Worm (Caenorhabditis elegans) whole organism, late embryonic: Measurements from ENCODE around the gene droe-8.

ENCODE experiments used
- C38D4.7 ChIP-seq: fragments of 200-800 bp; sonication (Bioruptor generic); optimal IDR thresholded peaks from 2 replicates; lab custom pipeline; 2018; ENCODE audit warnings: mild to moderate bottlenecking, missing genetic modification characterization, moderate library complexity, missing compliant biosample characterization
- F13H6.1 ChIP-seq: sonication (generic microtip); optimal IDR thresholded peaks from 2 replicates; lab custom pipeline; 2016; ENCODE audit warnings: missing genetic modification characterization, missing compliant biosample characterization
- Y22D7AL.16 ChIP-seq: sonication (generic microtip); optimal IDR thresholded peaks from 2 replicates; lab custom pipeline; 2016; ENCODE audit warnings: missing genetic modification characterization, missing compliant biosample characterization
- ceh-2 ChIP-seq: sonication (generic microtip); optimal IDR thresholded peaks from 2 replicates; lab custom pipeline; 2016; ENCODE audit warnings: missing genotype, missing genetic modification characterization, missing compliant biosample characterization
- ceh-24 ChIP-seq: sonication (generic microtip); optimal IDR thresholded peaks from 2 replicates; lab custom pipeline; 2016; ENCODE audit warnings: mild to moderate bottlenecking, missing genetic modification characterization, missing compliant biosample characterization
- ceh-30 ChIP-seq: fragments of 150-350 bp; optimal IDR thresholded peaks from 2 replicates; lab custom pipeline; 2014; ENCODE audit warnings: missing biosample characterization, missing genetic modification characterization
- ceh-31 ChIP-seq: sonication (generic microtip); optimal IDR thresholded peaks from 2 replicates; lab custom pipeline; 2016; ENCODE audit warnings: missing genetic modification characterization, missing compliant biosample characterization
- ceh-34 ChIP-seq: sonication (generic microtip); optimal IDR thresholded peaks from 2 replicates; lab custom pipeline; 2016; ENCODE audit warnings: mild to moderate bottlenecking, missing genetic modification characterization, missing compliant biosample characterization
- ceh-6 ChIP-seq: fragments of 200-800 bp; sonication (Bioruptor generic); optimal IDR thresholded peaks from 2 replicates; lab custom pipeline; 2018; ENCODE audit warnings: mild to moderate bottlenecking, missing genetic modification characterization, missing compliant biosample characterization
- elt-2 ChIP-seq: sonication (generic microtip); optimal IDR thresholded peaks from 2 replicates; lab custom pipeline; 2016; ENCODE audit warnings: missing genetic modification reagents, missing genetic modification characterization, missing compliant biosample characterization
- elt-4 ChIP-seq: sonication (generic microtip); optimal IDR thresholded peaks from 2 replicates; lab custom pipeline; 2016; ENCODE audit warnings: missing genetic modification characterization, missing compliant biosample characterization
- ets-4 ChIP-seq: sonication (generic microtip); optimal IDR thresholded peaks from 2 replicates; lab custom pipeline; 2016; ENCODE audit warnings: missing genetic modification characterization, missing compliant biosample characterization
- eyg-1 ChIP-seq: sonication (generic microtip); optimal IDR thresholded peaks from 2 replicates; lab custom pipeline; 2016; ENCODE audit warnings: missing genotype, missing genetic modification characterization, missing compliant biosample characterization
- fax-1 ChIP-seq: sonication (generic microtip); optimal IDR thresholded peaks from 2 replicates; lab custom pipeline; 2016; ENCODE audit warnings: missing genotype, missing genetic modification characterization, missing compliant biosample characterization
- fkh-10 ChIP-seq: fragments of 150-350 bp; optimal IDR thresholded peaks from 2 replicates; lab custom pipeline; 2014; ENCODE audit warnings: missing biosample characterization, missing genetic modification reagents, missing genetic modification characterization
- fkh-6 ChIP-seq: sonication (generic microtip); optimal IDR thresholded peaks from 2 replicates; lab custom pipeline; 2016; ENCODE audit warnings: missing genetic modification characterization, missing compliant biosample characterization
- gmeb-2 ChIP-seq: sonication (generic microtip); optimal IDR thresholded peaks from 2 replicates; lab custom pipeline; 2016; ENCODE audit warnings: missing genetic modification characterization, inconsistent platforms, missing compliant biosample characterization
- hlh-13 ChIP-seq: fragments of 200-800 bp; sonication (Bioruptor generic); optimal IDR thresholded peaks from 2 replicates; lab custom pipeline; 2018; ENCODE audit warnings: mild to moderate bottlenecking, missing genetic modification characterization, missing compliant biosample characterization
- hlh-6 ChIP-seq: sonication (generic microtip); optimal IDR thresholded peaks from 2 replicates; lab custom pipeline; 2016; ENCODE audit warnings: missing genotype, missing genetic modification characterization, missing compliant biosample characterization
- lim-6 ChIP-seq: sonication (generic microtip); optimal IDR thresholded peaks from 2 replicates; lab custom pipeline; 2016; ENCODE audit warnings: missing genetic modification characterization, missing compliant biosample characterization
- lin-11 ChIP-seq: fragments of 200-800 bp; sonication (Bioruptor generic); optimal IDR thresholded peaks from 2 replicates; lab custom pipeline; 2018; ENCODE audit warnings: mild to moderate bottlenecking, missing genetic modification characterization, missing compliant biosample characterization
- madf-2 ChIP-seq: sonication (generic microtip); optimal IDR thresholded peaks from 2 replicates; lab custom pipeline; 2017; ENCODE audit warnings: missing genetic modification characterization, missing compliant biosample characterization
- nfya-1 ChIP-seq: sonication (generic microtip); optimal IDR thresholded peaks from 2 replicates; lab custom pipeline; 2017; ENCODE audit warnings: missing genetic modification characterization, mild to moderate bottlenecking, missing compliant biosample characterization, antibody characterized with exemption, moderate library complexity
- nhr-11 ChIP-seq: fragments of 150-350 bp; optimal IDR thresholded peaks from 2 replicates; lab custom pipeline; 2014; ENCODE audit warnings: missing biosample characterization, missing genetic modification characterization
- pag-3 ChIP-seq: sonication (generic microtip); optimal IDR thresholded peaks from 2 replicates; lab custom pipeline; 2016; ENCODE audit warnings: missing compliant biosample characterization, missing genetic modification characterization, borderline replicate concordance
- pha-2 ChIP-seq: sonication (generic microtip); optimal IDR thresholded peaks from 2 replicates; lab custom pipeline; 2017; ENCODE audit warnings: mild to moderate bottlenecking, missing genetic modification characterization, missing compliant biosample characterization
- pha-4 ChIP-seq: fragments of 150-350 bp; optimal IDR thresholded peaks from 2 replicates; lab custom pipeline; 2018; ENCODE audit warnings: missing biosample characterization, missing genetic modification reagents, missing genetic modification characterization
- ref-2 ChIP-seq: sonication (generic microtip); optimal IDR thresholded peaks from 2 replicates; lab custom pipeline; 2016; ENCODE audit warnings: missing genetic modification characterization, missing compliant biosample characterization
- rnt-1 ChIP-seq: sonication (generic microtip); optimal IDR thresholded peaks from 2 replicates; lab custom pipeline; 2016; ENCODE audit warnings: missing genetic modification characterization, missing compliant biosample characterization
- sox-2 ChIP-seq: fragments of 200-800 bp; sonication (Bioruptor generic); IDR thresholded peaks from 2 replicates; pipeline ENCODE4 v1.3.6; 2022; ENCODE audit warnings: missing genetic modification reagents, missing genetic modification characterization, missing compliant biosample characterization
- sox-4 ChIP-seq: sonication (generic microtip); optimal IDR thresholded peaks from 2 replicates; lab custom pipeline; 2017; ENCODE audit warnings: mild to moderate bottlenecking, missing genetic modification characterization, inconsistent platforms, missing compliant biosample characterization
- syd-9 ChIP-seq: sonication (generic microtip); optimal IDR thresholded peaks from 2 replicates; lab custom pipeline; 2016; ENCODE audit warnings: mild to moderate bottlenecking, missing genetic modification characterization, moderate library complexity, missing compliant biosample characterization
- tbx-2 ChIP-seq: sonication (generic microtip); optimal IDR thresholded peaks from 2 replicates; lab custom pipeline; 2016; ENCODE audit warnings: missing genetic modification characterization, missing compliant biosample characterization
- tbx-7 ChIP-seq: sonication (generic microtip); optimal IDR thresholded peaks from 2 replicates; lab custom pipeline; 2016; ENCODE audit warnings: missing genotype, missing genetic modification characterization, missing compliant biosample characterization
- unc-3 ChIP-seq, 2 experiments: fragments of 200-800 bp in 1 of 2; sonication (Bioruptor generic) in 1 of 2; sonication (generic microtip) in 1 of 2; conservative IDR thresholded peaks in 1 of 2; optimal IDR thresholded peaks in 1 of 2; 2 replicates each; pipeline versions ENCODE4 v1.3.6 to Lab custom; 2016 to 2022; ENCODE audit warnings: missing compliant biosample characterization in 2 of 2, missing genetic modification characterization in 2 of 2, missing genetic modification reagents in 1 of 2
- unc-55 ChIP-seq: sonication (generic microtip); optimal IDR thresholded peaks from 2 replicates; lab custom pipeline; 2017; ENCODE audit warnings: missing biosample characterization, missing genetic modification reagents, missing genetic modification characterization
- ztf-16 ChIP-seq: sonication (generic microtip); optimal IDR thresholded peaks from 2 replicates; lab custom pipeline; 2017; ENCODE audit warnings: missing genetic modification characterization, missing compliant biosample characterization

The droe-8 gene

DNA sequence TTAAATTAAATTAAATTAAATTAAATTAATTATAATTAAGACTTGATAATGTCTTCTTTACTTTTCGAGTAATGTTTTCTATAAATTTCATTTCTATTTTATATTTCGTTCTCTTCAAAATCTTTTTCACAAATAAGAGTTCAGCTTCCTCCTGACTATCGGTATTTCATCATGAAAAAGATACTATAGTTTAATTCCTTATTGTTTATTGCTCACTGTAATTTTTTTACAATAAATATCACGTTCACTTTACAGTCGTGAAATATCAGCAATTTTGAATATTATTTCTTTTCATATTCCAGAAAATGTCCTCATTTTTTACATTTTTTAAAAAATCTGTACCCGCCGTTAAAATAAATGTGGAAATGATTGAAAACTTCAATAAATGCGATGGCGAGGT lies 10.0 kb downstream of the droe-8 start, which contains the start of gene ZC196.3:
Gene ZC196.3, plus strand, starts transcription at position 301 of the 400 bp plus-strand sequence.
- TF ChIP-seq tbx-2 (no peak), sox-4 (no peak), nhr-11 (no peak), madf-2 (no peak), unc-3 (GFP tag; conservative IDR thresholded peaks at IDR 0.05; lab: Robert Waterston, UW) (no peak), unc-3 (tag; optimal IDR thresholded peaks at IDR 0.05; lab: Kevin White, UChicago) (no peak), C38D4.7 (GFP tag; lab: Kevin White, UChicago) (no peak), pha-2 (tag; lab: Kevin White, UChicago) (no peak), F13H6.1 (tag; lab: Kevin White, UChicago) (no peak), eyg-1 (tag; lab: Kevin White, UChicago) (no peak), nfya-1 (tag; lab: Kevin White, UChicago) (no peak), hlh-6 (tag; lab: Kevin White, UChicago) (no peak), elt-2 (tag; lab: Kevin White, UChicago) (no peak), ceh-24 (no peak), ceh-6 (GFP tag; lab: Kevin White, UChicago) (no peak), lin-11 (tag; lab: Kevin White, UChicago) (no peak)
- TF ChIP-seq, all 69 proteins: peak for 0

DNA sequence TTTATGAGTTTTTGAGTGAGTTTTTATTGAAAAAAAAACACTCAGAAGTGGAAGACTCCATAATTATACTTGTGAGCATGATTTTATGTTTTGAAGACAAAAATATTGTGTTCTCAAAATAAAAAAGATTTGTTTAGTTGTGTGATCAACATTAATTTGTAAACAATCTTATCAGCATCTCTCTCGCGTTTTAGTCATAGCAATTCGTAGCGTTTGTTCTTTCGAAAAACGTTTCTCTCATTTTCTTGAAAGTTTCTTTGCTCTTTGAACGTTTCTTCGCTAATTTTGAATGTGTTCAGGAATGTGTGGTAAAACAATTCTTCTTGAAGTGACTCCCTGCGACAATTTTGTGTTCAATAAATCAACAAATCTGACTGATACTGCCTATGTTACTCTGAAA lies 12.8 kb downstream of the droe-8 start, which contains the start of gene ZC196.2:
Gene ZC196.2, plus strand, starts transcription at position 301 of the 400 bp plus-strand sequence.
- TF ChIP-seq ceh-34 (tag; lab: Kevin White, UChicago): no peak
- TF ChIP-seq pha-4 (tag; lab: Kevin White, UChicago): no peak
- no peak for TF ChIP-seq tbx-7 (tag; lab: Kevin White, UChicago)
- no peak for TF ChIP-seq ceh-24
- no peak for TF ChIP-seq ceh-31 (tag; lab: Kevin White, UChicago)
- TF ChIP-seq Y22D7AL.16 (tag; lab: Kevin White, UChicago): no peak
- TF ChIP-seq nfya-1 (tag; lab: Kevin White, UChicago): no peak
- no peak for TF ChIP-seq fkh-10 (GFP tag; lab: Kevin White, UChicago)
- no peak for TF ChIP-seq unc-55 (GFP tag; lab: Kevin White, UChicago)
- TF ChIP-seq fax-1: no peak
- TF ChIP-seq elt-4: no peak
- TF ChIP-seq, all 69 proteins: peak for 0

DNA sequence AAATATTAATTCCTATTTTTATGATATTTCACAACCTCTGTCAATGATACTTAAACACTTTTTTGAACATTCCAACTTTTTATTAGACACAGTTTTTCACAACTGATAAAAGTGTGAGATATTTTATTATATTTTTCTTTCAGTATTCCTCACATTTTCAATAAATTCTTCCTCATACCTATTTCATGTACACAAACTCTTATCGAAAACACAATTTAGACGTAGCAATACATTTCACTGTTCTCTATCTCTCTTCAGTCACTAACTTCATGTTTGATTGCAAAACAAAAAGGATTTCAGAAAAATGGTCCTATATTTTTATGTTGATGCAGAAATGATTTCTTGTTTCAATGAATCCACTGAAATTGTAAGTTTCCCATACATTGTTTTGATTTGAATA lies 19.5 kb downstream of the droe-8 start, which contains the start of gene B0507.6:
Gene B0507.6, plus strand, starts transcription at position 301 of the 400 bp plus-strand sequence.
- TF ChIP-seq lin-11 (tag; lab: Kevin White, UChicago) (no peak), pha-2 (tag; lab: Kevin White, UChicago) (no peak), rnt-1 (tag; lab: Kevin White, UChicago) (no peak), gmeb-2 (tag; lab: Kevin White, UChicago) (no peak)

DNA sequence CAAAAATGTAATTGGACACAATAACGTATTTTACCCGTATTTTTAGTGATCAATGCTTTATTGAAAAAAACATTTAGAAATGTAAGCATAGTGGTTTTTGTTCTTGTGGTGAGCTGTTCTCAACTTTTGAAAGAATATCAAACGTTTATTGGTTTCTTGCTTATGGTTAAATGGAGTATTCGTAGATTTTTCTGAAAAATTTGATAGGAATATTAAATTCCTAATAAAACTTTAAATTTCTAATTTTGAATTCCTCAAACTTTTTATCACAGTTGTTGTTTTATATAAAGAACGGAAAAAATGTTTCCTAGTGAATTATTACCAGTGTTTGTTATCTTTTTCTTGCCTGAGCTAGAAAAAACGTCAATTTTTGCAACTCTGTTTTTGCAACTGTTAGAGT lies 27.1 kb downstream of the droe-8 start, which contains the start of gene B0507.5:
Gene B0507.5, plus strand, starts transcription at position 301 of the 400 bp plus-strand sequence.
- TF ChIP-seq pag-3 (tag; lab: Kevin White, UChicago) (no peak), pha-2 (tag; lab: Kevin White, UChicago) (no peak), sox-2 (GFP tag; lab: Robert Waterston, UW) (no peak), Y22D7AL.16 (tag; lab: Kevin White, UChicago) (no peak), fkh-10 (GFP tag; lab: Kevin White, UChicago) (no peak), eyg-1 (tag; lab: Kevin White, UChicago) (no peak), ceh-30 (no peak), lim-6 (tag; lab: Kevin White, UChicago) (no peak), ets-4 (no peak), madf-2 (no peak), syd-9 (tag; lab: Kevin White, UChicago) (no peak), hlh-13 (GFP tag; lab: Kevin White, UChicago) (no peak), ceh-6 (GFP tag; lab: Kevin White, UChicago) (no peak), ceh-34 (tag; lab: Kevin White, UChicago) (no peak), ref-2 (no peak), ztf-16 (tag; lab: Kevin White, UChicago) (no peak), ceh-2 (tag; lab: Kevin White, UChicago) (no peak), fkh-6 (tag; lab: Kevin White, UChicago) (no peak)
- TF ChIP-seq, all 69 proteins: peak for 0
